Fruit fly (Drosophila melanogaster): ENCODE measurements around the gene dia.

DNA sequence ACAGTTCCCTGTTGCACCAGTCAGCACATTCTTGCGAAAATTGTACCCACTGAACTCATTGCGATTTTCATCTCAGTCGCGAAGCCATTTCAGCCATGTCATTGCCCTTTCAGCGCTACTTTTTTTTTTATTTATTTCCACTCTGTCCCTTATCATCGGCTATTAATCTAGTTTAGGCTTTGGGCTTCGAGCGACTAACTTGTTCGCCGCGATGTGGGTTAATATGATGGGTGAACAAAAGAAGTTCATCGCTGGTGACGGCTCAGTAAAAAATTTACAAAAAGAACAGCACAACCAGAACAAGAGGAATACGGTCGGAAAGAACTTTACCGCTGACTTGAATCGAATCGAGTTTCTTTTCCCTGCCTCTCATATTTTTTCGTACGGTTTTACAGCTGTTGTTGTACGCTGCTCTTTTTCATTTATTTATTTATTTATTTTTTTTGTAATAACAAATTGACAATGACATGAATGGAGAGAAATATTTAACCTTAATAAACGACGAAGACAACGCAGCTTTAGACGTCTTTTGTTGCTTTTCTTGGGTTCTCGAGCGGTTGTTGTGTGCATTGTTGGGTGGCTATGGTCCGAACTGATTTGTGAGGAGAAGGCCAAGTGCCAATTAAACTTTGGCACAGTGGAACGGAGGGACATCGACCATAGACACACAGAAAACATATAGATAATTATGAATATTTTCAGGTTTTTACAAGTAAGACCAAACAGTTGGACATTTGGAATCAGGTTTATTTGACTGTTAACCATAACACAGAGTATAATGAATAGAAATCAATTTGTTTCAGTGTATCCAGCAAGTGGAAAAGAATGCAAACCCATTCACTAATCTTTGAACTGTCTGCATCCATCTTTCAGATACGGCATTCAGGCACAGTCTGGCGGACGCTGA lies 54.6 kb downstream of the dia start:
- TF ChIP-seq psq (optimal IDR thresholded peaks at IDR 0.05): no peak
- no peak for TF ChIP-seq ttk (optimal IDR thresholded peaks at IDR 0.05)

All from Kc167 (cell line).